Fruit fly (Drosophila melanogaster) whole organism, prepupa: ENCODE data around the gene AstCC.

Experiments used
- CG3919 ChIP-seq: fragments of 200-800 bp; sonication (Bioruptor generic); optimal IDR thresholded peaks from 3 replicates; lab custom pipeline; 2016; ENCODE audit warnings: missing biosample characterization, missing genetic modification characterization
- CG6276 ChIP-seq: fragments of 200-800 bp; sonication (Bioruptor generic); optimal IDR thresholded peaks from 2 replicates; lab custom pipeline; 2017; ENCODE audit warnings: missing biosample characterization, mild to moderate bottlenecking, missing genetic modification characterization
- CG6792 ChIP-seq: fragments of 200-800 bp; sonication (Bioruptor generic); optimal IDR thresholded peaks from 3 replicates; lab custom pipeline; 2016; ENCODE audit warnings: missing biosample characterization, missing genetic modification characterization
- CG6808 ChIP-seq: fragments of 200-800 bp; sonication (Bioruptor generic); optimal IDR thresholded peaks from 3 replicates; lab custom pipeline; 2017; ENCODE audit warnings: missing biosample characterization, missing genetic modification characterization, mild to moderate bottlenecking, moderate library complexity, missing genetic modification reagents
- CG6854 ChIP-seq: fragments of 200-800 bp; sonication (Bioruptor generic); optimal IDR thresholded peaks from 2 replicates; lab custom pipeline; 2017; ENCODE audit warnings: missing biosample characterization, mild to moderate bottlenecking, missing genetic modification characterization
- Gug ChIP-seq: fragments of 200-800 bp; sonication (Bioruptor generic); IDR thresholded peaks from 2 replicates; pipeline ENCODE4 v1.3.6; 2022; ENCODE audit warnings: missing biosample characterization, missing genetic modification characterization
- achi ChIP-seq: fragments of 200-800 bp; sonication (Bioruptor generic); optimal IDR thresholded peaks from 3 replicates; lab custom pipeline; 2016; ENCODE audit warnings: missing biosample characterization, missing genetic modification characterization

DNA sequence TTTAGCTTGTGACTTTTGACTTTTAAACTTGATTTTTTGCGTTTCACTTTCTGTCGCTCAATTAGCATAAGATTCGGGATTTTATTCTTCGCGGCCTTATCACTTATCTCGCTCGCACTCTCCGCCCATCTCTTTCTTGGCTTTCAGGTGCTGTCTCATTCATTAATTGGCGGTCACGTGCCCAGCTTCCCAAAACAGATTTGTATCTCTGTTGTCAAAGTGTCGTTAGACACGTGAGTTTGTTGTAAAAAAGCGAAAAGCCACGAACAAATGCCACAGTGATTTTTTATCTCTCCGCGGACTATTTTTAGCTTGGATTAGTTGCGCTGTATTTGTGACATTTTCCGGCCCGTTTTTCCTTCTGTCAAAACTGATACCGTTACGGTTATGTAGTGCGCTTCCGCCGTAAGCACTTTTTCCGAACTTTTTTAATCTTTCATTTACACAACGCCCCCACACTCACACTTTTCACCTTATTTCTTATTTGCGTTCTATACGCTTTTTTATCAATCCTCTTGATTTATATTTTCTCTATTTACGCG lies 28.2 kb downstream of the AstCC start:
- TF ChIP-seq Gug (GFP tag; lab: Robert Waterston, UW): no peak
- TF ChIP-seq CG6276 (GFP tag; lab: Kevin White, UChicago): no peak
- TF ChIP-seq CG6792 (GFP tag; lab: Kevin White, UChicago): no peak
- no peak for TF ChIP-seq CG6808 (GFP tag; lab: Kevin White, UChicago)
- no peak for TF ChIP-seq CG3919
- no peak for TF ChIP-seq CG6854 (GFP tag; lab: Kevin White, UChicago)
- no peak for TF ChIP-seq achi (GFP tag; lab: Kevin White, UChicago)
